Worm (Caenorhabditis elegans) whole organism, young adult: ENCODE results near the gene imb-2.
"Not testable (repeated sequence)": the region's sequence is repeated elsewhere in the genome, so short reads cannot be mapped to it uniquely, and the experiment has no call there.

Experiments
- B0261.1 ChIP-seq: sonication (generic microtip); optimal IDR thresholded peaks from 2 replicates; lab custom pipeline; 2016; ENCODE audit warnings: mild to moderate bottlenecking, missing genetic modification characterization, moderate library complexity, missing compliant biosample characterization
- B0336.3 ChIP-seq: fragments of 200-800 bp; sonication (Bioruptor generic); IDR thresholded peaks from 2 replicates; pipeline ENCODE4 v1.3.6; 2022; ENCODE audit warnings: missing genetic modification characterization, missing compliant biosample characterization
- C06A6.2 ChIP-seq: fragments of 200-800 bp; sonication (Bioruptor generic); conservative IDR thresholded peaks from 2 replicates; pipeline ENCODE4 v1.3.6; 2022; ENCODE audit warnings: missing genetic modification characterization, missing compliant biosample characterization
- D2030.7 ChIP-seq: fragments of 200-800 bp; sonication (Bioruptor generic); IDR thresholded peaks from 2 replicates; pipeline ENCODE4 v1.3.6; 2022; ENCODE audit warnings: missing genetic modification reagents, missing genetic modification characterization, missing compliant biosample characterization
- F49E8.2 ChIP-seq: sonication (generic microtip); optimal IDR thresholded peaks from 3 replicates; lab custom pipeline; 2017; ENCODE audit warnings: missing genetic modification characterization, mild to moderate bottlenecking, missing compliant biosample characterization, antibody characterized with exemption, moderate library complexity; ENCODE audit not compliant: insufficient read depth
- F57C9.4 ChIP-seq: sonication (generic microtip); optimal IDR thresholded peaks from 2 replicates; lab custom pipeline; 2017; ENCODE audit warnings: mild to moderate bottlenecking, missing genetic modification characterization, missing compliant biosample characterization
- K11D2.4 ChIP-seq: fragments of 200-800 bp; sonication (Bioruptor generic); IDR thresholded peaks from 2 replicates; pipeline ENCODE4 v1.3.6; 2022; ENCODE audit warnings: missing genetic modification reagents, missing genetic modification characterization, missing compliant biosample characterization
- T26A5.8 ChIP-seq: sonication (generic microtip); optimal IDR thresholded peaks from 2 replicates; lab custom pipeline; 2016; ENCODE audit warnings: missing genetic modification characterization, missing compliant biosample characterization
- Y53F4B.3 ChIP-seq: fragments of 200-800 bp; sonication (Bioruptor generic); IDR thresholded peaks from 2 replicates; pipeline ENCODE4 v1.3.6; 2022; ENCODE audit warnings: missing genetic modification reagents, missing genetic modification characterization, missing compliant biosample characterization
- Y53G8AR.9 ChIP-seq: fragments of 200-800 bp; sonication (Bioruptor generic); conservative IDR thresholded peaks from 2 replicates; pipeline ENCODE4 v1.3.6; 2022; ENCODE audit warnings: missing genetic modification reagents, missing genetic modification characterization, missing compliant biosample characterization
- ama-1 ChIP-seq, 3 experiments: fragments of 150-350 bp in 1 of 3; sonication (generic microtip) in 2 of 3; optimal IDR thresholded peaks; 2 replicates each; lab custom pipeline; 2014 to 2018; ENCODE audit warnings: missing biosample characterization in 2 of 3, missing genetic modification characterization in 2 of 3, missing genetic modification reagents in 2 of 3
- atf-7 ChIP-seq: sonication (generic microtip); optimal IDR thresholded peaks from 2 replicates; lab custom pipeline; 2017; ENCODE audit warnings: mild to moderate bottlenecking, missing genetic modification characterization, missing compliant biosample characterization
- attf-6 ChIP-seq: fragments of 200-800 bp; sonication (Bioruptor generic); IDR thresholded peaks from 2 replicates; pipeline ENCODE4 v1.3.6; 2022; ENCODE audit warnings: missing genetic modification reagents, missing genetic modification characterization, missing compliant biosample characterization
- bed-1 ChIP-seq: fragments of 200-800 bp; sonication (Bioruptor generic); IDR thresholded peaks from 2 replicates; pipeline ENCODE4 v1.3.6; 2022; ENCODE audit warnings: missing genetic modification reagents, missing genetic modification characterization, missing compliant biosample characterization
- cebp-1 ChIP-seq, 2 experiments: fragments of 200-800 bp in 1 of 2; sonication (Bioruptor generic) in 1 of 2; sonication (generic microtip) in 1 of 2; IDR thresholded peaks in 1 of 2; optimal IDR thresholded peaks in 1 of 2; 2 replicates each; pipeline versions ENCODE4 v1.3.6 to Lab custom; 2017 to 2022; ENCODE audit warnings: missing compliant biosample characterization in 2 of 2, missing genetic modification characterization in 2 of 2, mild to moderate bottlenecking in 1 of 2, missing genetic modification reagents in 1 of 2, moderate library complexity in 1 of 2
- ceh-100 ChIP-seq: fragments of 200-800 bp; sonication (Bioruptor generic); IDR thresholded peaks from 2 replicates; pipeline ENCODE4 v1.3.6; 2022; ENCODE audit warnings: missing genetic modification reagents, missing genetic modification characterization, missing compliant biosample characterization
- ceh-27 ChIP-seq: fragments of 200-800 bp; sonication (Bioruptor generic); optimal IDR thresholded peaks from 2 replicates; lab custom pipeline; 2018; ENCODE audit warnings: mild to moderate bottlenecking, missing genetic modification characterization, moderate library complexity, missing compliant biosample characterization
- chd-7 ChIP-seq: sonication (generic microtip); optimal IDR thresholded peaks from 2 replicates; lab custom pipeline; 2016; ENCODE audit warnings: mild to moderate bottlenecking, missing genetic modification characterization, moderate library complexity, missing compliant biosample characterization
- die-1 ChIP-seq: sonication (generic microtip); optimal IDR thresholded peaks from 2 replicates; lab custom pipeline; 2016; ENCODE audit warnings: missing genotype, mild to moderate bottlenecking, missing genetic modification characterization, missing compliant biosample characterization
- ekl-4 ChIP-seq: fragments of 200-800 bp; sonication (Bioruptor generic); IDR thresholded peaks from 2 replicates; pipeline ENCODE4 v1.3.6; 2022; ENCODE audit warnings: missing genetic modification reagents, missing genetic modification characterization, missing compliant biosample characterization
- hlh-12 ChIP-seq: sonication (generic microtip); optimal IDR thresholded peaks from 2 replicates; lab custom pipeline; 2016; ENCODE audit warnings: missing genetic modification characterization, missing compliant biosample characterization
- hmg-1.2 ChIP-seq: fragments of 200-800 bp; sonication (Bioruptor generic); IDR thresholded peaks from 2 replicates; pipeline ENCODE4 v1.3.6; 2022; ENCODE audit warnings: missing genetic modification reagents, missing genetic modification characterization, missing compliant biosample characterization
- hsf-1 ChIP-seq: fragments of 200-800 bp; sonication (Bioruptor generic); IDR thresholded peaks from 2 replicates; pipeline ENCODE4 v1.3.6; 2022; ENCODE audit warnings: missing genetic modification reagents, missing genetic modification characterization, missing compliant biosample characterization
- lag-1 ChIP-seq: fragments of 200-800 bp; sonication (Bioruptor generic); IDR thresholded peaks from 2 replicates; pipeline ENCODE4 v1.3.6; 2022; ENCODE audit warnings: missing genetic modification reagents, missing genetic modification characterization, missing compliant biosample characterization
- let-607 ChIP-seq, 2 experiments: fragments of 200-800 bp in 1 of 2; sonication (Bioruptor generic) in 1 of 2; sonication (generic microtip) in 1 of 2; optimal IDR thresholded peaks; 2 replicates each; lab custom pipeline; 2016 to 2018; ENCODE audit warnings: mild to moderate bottlenecking in 2 of 2, missing compliant biosample characterization in 2 of 2, missing genetic modification characterization in 2 of 2, moderate library complexity in 2 of 2, missing genotype in 1 of 2
- lin-26 ChIP-seq: fragments of 200-800 bp; sonication (Bioruptor generic); IDR thresholded peaks from 2 replicates; pipeline ENCODE4 v1.3.6; 2022; ENCODE audit warnings: missing genetic modification reagents, missing genetic modification characterization, missing compliant biosample characterization
- lin-40 ChIP-seq: sonication (generic microtip); optimal IDR thresholded peaks from 2 replicates; lab custom pipeline; 2016; ENCODE audit warnings: missing genetic modification characterization, mild to moderate bottlenecking, missing compliant biosample characterization, missing genotype, missing genetic modification reagents
- madf-10 ChIP-seq: sonication (generic microtip); optimal IDR thresholded peaks from 2 replicates; lab custom pipeline; 2016; ENCODE audit warnings: mild to moderate bottlenecking, missing genetic modification characterization, missing compliant biosample characterization
- madf-3 ChIP-seq: fragments of 200-800 bp; sonication (Bioruptor generic); IDR thresholded peaks from 2 replicates; pipeline ENCODE4 v1.3.6; 2022; ENCODE audit warnings: missing genetic modification reagents, missing genetic modification characterization, missing compliant biosample characterization
- mes-4 ChIP-seq: sonication (generic microtip); optimal IDR thresholded peaks from 2 replicates; lab custom pipeline; 2016; ENCODE audit warnings: missing genotype, missing genetic modification characterization, missing compliant biosample characterization
- nfya-1 ChIP-seq: sonication (generic microtip); optimal IDR thresholded peaks from 2 replicates; lab custom pipeline; 2017; ENCODE audit warnings: antibody characterized with exemption, missing compliant biosample characterization, missing genetic modification characterization, borderline replicate concordance; ENCODE audit not compliant: insufficient read depth
- nhr-80 ChIP-seq: sonication (generic microtip); optimal IDR thresholded peaks from 2 replicates; lab custom pipeline; 2016; ENCODE audit warnings: missing genetic modification characterization, missing compliant biosample characterization
- pbrm-1 ChIP-seq: fragments of 200-800 bp; sonication (Bioruptor generic); IDR thresholded peaks from 2 replicates; pipeline ENCODE4 v1.3.6; 2022; ENCODE audit warnings: missing genetic modification reagents, missing genetic modification characterization, missing compliant biosample characterization
- pha-4 ChIP-seq: fragments of 150-350 bp; sonication (generic microtip); optimal IDR thresholded peaks from 2 replicates; lab custom pipeline; 2014; ENCODE audit warnings: missing biosample characterization, missing genetic modification reagents, missing genetic modification characterization
- rec-8 ChIP-seq, 2 experiments: sonication (generic microtip); optimal IDR thresholded peaks; 2 replicates each; lab custom pipeline; 2016; ENCODE audit warnings: mild to moderate bottlenecking in 2 of 2, missing genetic modification characterization in 2 of 2, missing genetic modification reagents in 2 of 2, missing genotype in 2 of 2, missing biosample characterization in 1 of 2, missing compliant biosample characterization in 1 of 2, moderate library complexity in 1 of 2
- repo-1 ChIP-seq: sonication (generic microtip); optimal IDR thresholded peaks from 2 replicates; lab custom pipeline; 2017; ENCODE audit warnings: mild to moderate bottlenecking, missing genetic modification characterization, missing compliant biosample characterization
- snpc-3.4 ChIP-seq: sonication (generic microtip); optimal IDR thresholded peaks from 2 replicates; lab custom pipeline; 2017; ENCODE audit warnings: missing genetic modification characterization, mild to moderate bottlenecking, missing compliant biosample characterization, antibody characterized with exemption, moderate library complexity, missing genotype, missing genetic modification reagents
- tbp1 ChIP-seq: fragments of 200-800 bp; sonication (Bioruptor generic); optimal IDR thresholded peaks from 2 replicates; lab custom pipeline; 2018; ENCODE audit warnings: mild to moderate bottlenecking, missing genetic modification characterization, missing compliant biosample characterization
- tbx-9 ChIP-seq: sonication (generic microtip); optimal IDR thresholded peaks from 2 replicates; lab custom pipeline; 2016; ENCODE audit warnings: borderline replicate concordance, missing genetic modification characterization, inconsistent platforms, missing compliant biosample characterization
- tlf-1 ChIP-seq: fragments of 200-800 bp; sonication (Bioruptor generic); optimal IDR thresholded peaks from 2 replicates; lab custom pipeline; 2018; ENCODE audit warnings: mild to moderate bottlenecking, missing genetic modification characterization, missing compliant biosample characterization
- zfh-2 ChIP-seq: fragments of 200-800 bp; sonication (Bioruptor generic); conservative IDR thresholded peaks from 2 replicates; pipeline ENCODE4 v1.3.6; 2022; ENCODE audit warnings: missing genetic modification reagents, missing genetic modification characterization, missing compliant biosample characterization
- zim-3 ChIP-seq: sonication (generic microtip); optimal IDR thresholded peaks from 2 replicates; lab custom pipeline; 2017; ENCODE audit warnings: mild to moderate bottlenecking, missing genetic modification characterization, moderate library complexity, missing compliant biosample characterization
- ztf-25 ChIP-seq: fragments of 200-800 bp; sonication (Bioruptor generic); IDR thresholded peaks from 2 replicates; pipeline ENCODE4 v1.3.6; 2022; ENCODE audit warnings: missing genetic modification reagents, missing genetic modification characterization, missing compliant biosample characterization
- ztf-3 ChIP-seq: fragments of 200-800 bp; sonication (Bioruptor generic); optimal IDR thresholded peaks from 2 replicates; lab custom pipeline; 2018; ENCODE audit warnings: mild to moderate bottlenecking, missing genetic modification characterization, missing compliant biosample characterization
- ztf-6 ChIP-seq: fragments of 200-800 bp; sonication (Bioruptor generic); IDR thresholded peaks from 2 replicates; pipeline ENCODE4 v1.3.6; 2022; ENCODE audit warnings: missing genetic modification reagents, missing genetic modification characterization, missing compliant biosample characterization

imb-2 gene

ce11 chrII:14346243-14346642 is 19.3 kb upstream of the imb-2 start, which contains the start of gene Y54G11A.9:
Gene Y54G11A.9, minus strand, starts transcription at chrII:14346438.
- TF ChIP-seq D2030.7; F57C9.4 (tag; lab: Kevin White, UChicago); Y53G8AR.9 (GFP tag; lab: Robert Waterston, UW): not testable (repeated sequence)

- TF ChIP-seq F49E8.2 (tag; lab: Kevin White, UChicago) (peak; percentile 83), K11D2.4 (no peak), ceh-27 (GFP tag; lab: Kevin White, UChicago) (peak; percentile 82), bed-1 (GFP tag; lab: Robert Waterston, UW) (no peak), nhr-80 (tag; lab: Kevin White, UChicago) (peak; percentile 6), rec-8 (tag; optimal IDR thresholded peaks at IDR 0.05; lab: Kevin White, UChicago) (no peak), nfya-1 (tag; lab: Kevin White, UChicago) (no peak), lin-26 (GFP tag; lab: Robert Waterston, UW) (no peak), zim-3 (tag; lab: Kevin White, UChicago) (no peak), attf-6 (GFP tag; lab: Robert Waterston, UW) (no peak), tbx-9 (tag; lab: Kevin White, UChicago) (no peak), madf-3 (GFP tag; lab: Robert Waterston, UW) (no peak), pbrm-1 (peak; percentile 71), madf-10 (peak; percentile 5), B0336.3 (GFP tag; lab: Robert Waterston, UW) (no peak), cebp-1 (GFP tag; IDR thresholded peaks at IDR 0.05; lab: Robert Waterston, UW) (peak; percentile 85), cebp-1 (tag; optimal IDR thresholded peaks at IDR 0.05; lab: Kevin White, UChicago) (peak; percentile 92), Y53G8AR.9 (GFP tag; lab: Robert Waterston, UW) (peak; percentile 77; the same call in 1 of the 2 replicates), mes-4 (no peak), ztf-6 (no peak), zfh-2 (GFP tag; lab: Robert Waterston, UW) (no peak), ztf-3 (no peak), ztf-25 (GFP tag; lab: Robert Waterston, UW) (no peak), repo-1 (tag; lab: Kevin White, UChicago) (no peak), ceh-100 (GFP tag; lab: Robert Waterston, UW) (peak; percentile 51), lag-1 (GFP tag; lab: Robert Waterston, UW) (no peak), let-607 (tag; optimal IDR thresholded peaks at IDR 0.05; lab: Kevin White, UChicago) (no peak), hmg-1.2 (GFP tag; lab: Robert Waterston, UW) (peak; percentile 65; the same call in 1 of the 2 replicates), ama-1 (optimal IDR thresholded peaks at IDR 0.05; lab: Kevin White, UChicago) (peak; percentile 37), ama-1 (GFP tag; optimal IDR thresholded peaks at IDR 0.05; lab: Kevin White, UChicago) (peak in 1 of 2 experiments; percentile 56), Y53F4B.3 (no peak), lin-40 (tag; lab: Kevin White, UChicago) (peak; percentile 73), tlf-1 (peak; percentile 76), snpc-3.4 (tag; lab: Kevin White, UChicago) (peak; percentile 71), pha-4 (tag; lab: Kevin White, UChicago) (peak; percentile 77), chd-7 (tag; lab: Kevin White, UChicago) (no peak), C06A6.2 (GFP tag; lab: Robert Waterston, UW) (no peak), atf-7 (tag; lab: Kevin White, UChicago) (no peak), hlh-12 (no peak), T26A5.8 (no peak), tbp1 (GFP tag; lab: Kevin White, UChicago) (peak; percentile 68), hsf-1 (GFP tag; lab: Robert Waterston, UW) (no peak), ekl-4 (peak; percentile 42; the same call in 1 of the 2 replicates), die-1 (tag; lab: Kevin White, UChicago) (no peak), B0261.1 (tag; lab: Kevin White, UChicago) (no peak)
Observed at ce11 chrII:14349356-14349923, 16.1 kb upstream of the imb-2 start, which contains the start of the genes Y54G11A.17, lin-7 and elof-1. Gene Y54G11A.17, minus strand, starts transcription at chrII:14349406. Gene lin-7, minus strand, starts transcription at chrII:14349406. Gene elof-1, plus strand, starts transcription at chrII:14349738.
